Worm (Caenorhabditis elegans): ENCODE measurements around the gene ints-5.

The ints-5 gene

ce11 chrV:18578306-18578705, 44.6 kb downstream of the ints-5 start:
- TF ChIP-seq egl-27 (tag; optimal IDR thresholded peaks at IDR 0.05), result no peak
- TF ChIP-seq nhr-20 (tag; optimal IDR thresholded peaks at IDR 0.05), result peak; percentile 19
- no peak for TF ChIP-seq mef-2 (tag; optimal IDR thresholded peaks at IDR 0.05)
- TF ChIP-seq lin-39 (tag; optimal IDR thresholded peaks at IDR 0.05), result no peak
- no peak for TF ChIP-seq lin-13 (GFP tag; optimal IDR thresholded peaks at IDR 0.05)
- TF ChIP-seq F16B12.6 (tag; optimal IDR thresholded peaks at IDR 0.05), result no peak
- no peak for TF ChIP-seq blmp-1 (tag; optimal IDR thresholded peaks at IDR 0.05)
- TF ChIP-seq snpc-4 (tag; optimal IDR thresholded peaks at IDR 0.05), result peak; percentile 35
- no peak for TF ChIP-seq mab-9 (GFP tag; IDR thresholded peaks at IDR 0.05)
- TF ChIP-seq hpl-2 (GFP tag; optimal IDR thresholded peaks at IDR 0.05), result no peak
- no peak for TF ChIP-seq nhr-47 (tag; optimal IDR thresholded peaks at IDR 0.05)
- TF ChIP-seq zag-1 (tag; optimal IDR thresholded peaks at IDR 0.05), result no peak
- TF ChIP-seq ztf-4 (tag; optimal IDR thresholded peaks at IDR 0.05), result no peak
- TF ChIP-seq ceh-88 (GFP tag; IDR thresholded peaks at IDR 0.05), result no peak
- TF ChIP-seq irx-1 (tag; optimal IDR thresholded peaks at IDR 0.05), result no peak
- peak; percentile 83 for TF ChIP-seq elt-2 (tag; optimal IDR thresholded peaks at IDR 0.05)
- TF ChIP-seq nhr-71 (tag; optimal IDR thresholded peaks at IDR 0.05), result no peak
- TF ChIP-seq egl-13 (tag; optimal IDR thresholded peaks at IDR 0.05), result no peak
- TF ChIP-seq ceh-8 (GFP tag; optimal IDR thresholded peaks at IDR 0.05), result no peak
- TF ChIP-seq rnt-1 (tag; optimal IDR thresholded peaks at IDR 0.05), result no peak
- no peak for TF ChIP-seq xbp-1 (tag; optimal IDR thresholded peaks at IDR 0.05)

- TF ChIP-seq nhr-77 (tag; optimal IDR thresholded peaks at IDR 0.05), result no peak
- no peak for TF ChIP-seq unc-30 (tag; optimal IDR thresholded peaks at IDR 0.05)
- no peak for TF ChIP-seq elt-2 (tag; optimal IDR thresholded peaks at IDR 0.05)
- TF ChIP-seq swsn-7 (tag; optimal IDR thresholded peaks at IDR 0.05), result no peak
- no peak for TF ChIP-seq nhr-71 (tag; optimal IDR thresholded peaks at IDR 0.05)
Observed at ce11 chrV:18579684-18580083, 45.9 kb downstream of the ints-5 start, which contains the start of gene Y51A2D.13. Gene Y51A2D.13 (minus strand): TSS chrV:18579784.

- peak; percentile 24 for TF ChIP-seq swsn-7 (tag; optimal IDR thresholded peaks at IDR 0.05)
- no peak for TF ChIP-seq sup-37 (GFP tag; optimal IDR thresholded peaks at IDR 0.05)
- TF ChIP-seq fkh-10 (GFP tag; optimal IDR thresholded peaks at IDR 0.05), result no peak
- TF ChIP-seq C04F5.9 (tag; optimal IDR thresholded peaks at IDR 0.05), result no peak
- peak; percentile 83 for TF ChIP-seq rnt-1 (tag; optimal IDR thresholded peaks at IDR 0.05)
- TF ChIP-seq lsy-2 (tag; optimal IDR thresholded peaks at IDR 0.05), result peak; percentile 44 to 63
- TF ChIP-seq fos-1 (tag; optimal IDR thresholded peaks at IDR 0.05), result no peak
- TF ChIP-seq dsc-1 (tag; optimal IDR thresholded peaks at IDR 0.05), result peak; percentile 80
- TF ChIP-seq nhr-85 (tag), result no peak
- TF ChIP-seq egl-13 (tag; optimal IDR thresholded peaks at IDR 0.05), result no peak
- TF ChIP-seq C16A3.4 (tag; optimal IDR thresholded peaks at IDR 0.05), result peak; percentile 21
- no peak for TF ChIP-seq hpl-2 (GFP tag; optimal IDR thresholded peaks at IDR 0.05)
- TF ChIP-seq nhr-19 (GFP tag; conservative IDR thresholded peaks at IDR 0.05), result peak; percentile 90
- TF ChIP-seq nhr-71 (tag; optimal IDR thresholded peaks at IDR 0.05), result peak; percentile 89
- no peak for TF ChIP-seq efl-3 (GFP tag; optimal IDR thresholded peaks at IDR 0.05)
- peak; percentile 76 for TF ChIP-seq unc-130 (tag; optimal IDR thresholded peaks at IDR 0.05)
- peak; percentile 74 for TF ChIP-seq fkh-4 (tag; optimal IDR thresholded peaks at IDR 0.05; ENCODE audit: borderline replicate concordance)
- TF ChIP-seq irx-1 (tag; optimal IDR thresholded peaks at IDR 0.05), result no peak
- TF ChIP-seq lin-35 (GFP tag; optimal IDR thresholded peaks at IDR 0.05), result peak in 1 of 2 experiments; percentile 19
- TF ChIP-seq lin-14 (GFP tag; optimal IDR thresholded peaks at IDR 0.05), result peak; percentile 85
- peak; percentile 3 for TF ChIP-seq snpc-4 (tag; optimal IDR thresholded peaks at IDR 0.05)
- TF ChIP-seq efl-1 (optimal IDR thresholded peaks at IDR 0.05), result peak; percentile 5 to 19
- TF ChIP-seq efl-1 (GFP tag; optimal IDR thresholded peaks at IDR 0.05 in 1 of 2), result peak in 1 of 2 experiments; percentile 77
- TF ChIP-seq nhr-20 (tag; optimal IDR thresholded peaks at IDR 0.05), result peak; percentile 44
- peak; percentile 66 for TF ChIP-seq pag-3 (tag; optimal IDR thresholded peaks at IDR 0.05; ENCODE audit: borderline replicate concordance, insufficient read depth)
- peak; percentile 74 for TF ChIP-seq lin-39 (tag; optimal IDR thresholded peaks at IDR 0.05)
- TF ChIP-seq mdl-1 (tag; optimal IDR thresholded peaks at IDR 0.05), result peak in 1 of 2 experiments; percentile 46
- peak; percentile 27 for TF ChIP-seq ztf-4 (tag; optimal IDR thresholded peaks at IDR 0.05)
- TF ChIP-seq snu-23 (GFP tag; optimal IDR thresholded peaks at IDR 0.05), result peak; percentile 61
- TF ChIP-seq tbx-2 (tag; optimal IDR thresholded peaks at IDR 0.05), result peak; percentile 49
Observed at ce11 chrV:18581393-18582113, 47.8 kb downstream of the ints-5 start.
